Worm (Caenorhabditis elegans): ENCODE results near the gene glod-4.

- TF ChIP-seq ztf-11 (tag; optimal IDR thresholded peaks at IDR 0.05) (no peak), lsy-2 (tag; optimal IDR thresholded peaks at IDR 0.05) (no peak), ceh-83 (GFP tag; optimal IDR thresholded peaks at IDR 0.05) (no peak), mep-1 (tag; optimal IDR thresholded peaks at IDR 0.05) (no peak), lin-13 (tag; optimal IDR thresholded peaks at IDR 0.05) (no peak), nhr-2 (tag; optimal IDR thresholded peaks at IDR 0.05) (no peak), mab-5 (tag; optimal IDR thresholded peaks at IDR 0.05) (no peak), sem-2 (GFP tag; optimal IDR thresholded peaks at IDR 0.05) (no peak), pha-4 (tag; optimal IDR thresholded peaks at IDR 0.05) (no peak), unc-39 (tag; optimal IDR thresholded peaks at IDR 0.05) (no peak), nhr-12 (tag; optimal IDR thresholded peaks at IDR 0.05) (no peak), lin-32 (GFP tag; optimal IDR thresholded peaks at IDR 0.05) (no peak), nhr-237 (tag; optimal IDR thresholded peaks at IDR 0.05) (no peak), sptf-1 (tag; optimal IDR thresholded peaks at IDR 0.05) (no peak)
These were observed 15.3 kb downstream of the glod-4 start, which contains the start of gene ccdc-55 for ce11 chrIII:4168665-4169064.

All from whole organism, mixed stage, embryonic.